Worm (Caenorhabditis elegans) whole organism, mixed stage, embryonic: ENCODE results near the gene glb-1.
A peak's percentile ranks its signal among the peaks of the same experiment; 100 is the strongest.

ENCODE experiments used
- M03D4.4 ChIP-seq: sonication (generic microtip); optimal IDR thresholded peaks from 2 replicates; lab custom pipeline; 2017; ENCODE audit warnings: mild to moderate bottlenecking, missing genetic modification characterization, missing compliant biosample characterization
- bed-3 ChIP-seq: fragments of 200-800 bp; sonication (Bioruptor generic); optimal IDR thresholded peaks from 3 replicates; lab custom pipeline; 2018; ENCODE audit warnings: mild to moderate bottlenecking, missing genetic modification characterization, moderate library complexity, missing compliant biosample characterization
- blmp-1 ChIP-seq: fragments of 150-350 bp; optimal IDR thresholded peaks from 2 replicates; lab custom pipeline; 2014; ENCODE audit warnings: missing biosample characterization, missing genetic modification characterization
- ceh-39 ChIP-seq: fragments of 150-350 bp; optimal IDR thresholded peaks from 2 replicates; lab custom pipeline; 2014; ENCODE audit warnings: missing biosample characterization, missing genetic modification characterization
- ceh-43 ChIP-seq: fragments of 200-800 bp; sonication (Bioruptor generic); optimal IDR thresholded peaks from 2 replicates; lab custom pipeline; 2018; ENCODE audit warnings: mild to moderate bottlenecking, missing genetic modification characterization, moderate library complexity, missing compliant biosample characterization
- ceh-83 ChIP-seq: fragments of 200-800 bp; sonication (Bioruptor generic); optimal IDR thresholded peaks from 2 replicates; lab custom pipeline; 2018; ENCODE audit warnings: mild to moderate bottlenecking, missing genetic modification characterization, missing compliant biosample characterization
- ces-1 ChIP-seq: fragments of 150-350 bp; optimal IDR thresholded peaks from 2 replicates; lab custom pipeline; 2014; ENCODE audit warnings: missing biosample characterization, missing genetic modification reagents, missing genetic modification characterization
- cnd-1 ChIP-seq: fragments of 200-800 bp; sonication (Bioruptor generic); optimal IDR thresholded peaks from 2 replicates; lab custom pipeline; 2018; ENCODE audit warnings: mild to moderate bottlenecking, missing genetic modification characterization, missing compliant biosample characterization
- drap-1 ChIP-seq: fragments of 200-800 bp; sonication (Bioruptor generic); optimal IDR thresholded peaks from 3 replicates; lab custom pipeline; 2018; ENCODE audit warnings: mild to moderate bottlenecking, missing genetic modification characterization, missing compliant biosample characterization
- elt-1 ChIP-seq: sonication (generic microtip); optimal IDR thresholded peaks from 2 replicates; lab custom pipeline; 2017; ENCODE audit warnings: missing genetic modification characterization, mild to moderate bottlenecking, missing compliant biosample characterization, antibody characterized with exemption, moderate library complexity, borderline replicate concordance; ENCODE audit not compliant: insufficient read depth
- elt-3 ChIP-seq: fragments of 150-350 bp; optimal IDR thresholded peaks from 2 replicates; lab custom pipeline; 2014; ENCODE audit warnings: missing biosample characterization, missing genetic modification characterization
- flh-1 ChIP-seq: fragments of 200-800 bp; sonication (Bioruptor generic); optimal IDR thresholded peaks from 2 replicates; lab custom pipeline; 2018; ENCODE audit warnings: mild to moderate bottlenecking, missing genetic modification characterization, moderate library complexity, missing compliant biosample characterization
- ham-2 ChIP-seq: fragments of 200-800 bp; sonication (Bioruptor generic); optimal IDR thresholded peaks from 2 replicates; lab custom pipeline; 2018; ENCODE audit warnings: mild to moderate bottlenecking, missing genetic modification characterization, missing compliant biosample characterization
- hlh-1 ChIP-seq: fragments of 150-350 bp; optimal IDR thresholded peaks from 2 replicates; lab custom pipeline; 2014; ENCODE audit warnings: missing biosample characterization, missing genetic modification reagents, missing genetic modification characterization
- lin-13 ChIP-seq: fragments of 150-350 bp; optimal IDR thresholded peaks from 2 replicates; lab custom pipeline; 2014; ENCODE audit warnings: missing biosample characterization, missing genetic modification characterization
- lin-32 ChIP-seq: fragments of 200-800 bp; sonication (Bioruptor generic); optimal IDR thresholded peaks from 2 replicates; lab custom pipeline; 2018; ENCODE audit warnings: mild to moderate bottlenecking, missing genetic modification characterization, missing compliant biosample characterization
- lsy-2 ChIP-seq: fragments of 150-350 bp; optimal IDR thresholded peaks from 2 replicates; lab custom pipeline; 2014; ENCODE audit warnings: missing biosample characterization, missing genetic modification characterization
- mab-5 ChIP-seq: fragments of 150-350 bp; optimal IDR thresholded peaks from 2 replicates; lab custom pipeline; 2014; ENCODE audit warnings: missing biosample characterization, missing genetic modification characterization
- mep-1 ChIP-seq: fragments of 150-350 bp; optimal IDR thresholded peaks from 2 replicates; lab custom pipeline; 2017; ENCODE audit warnings: missing biosample characterization, missing genetic modification reagents, missing genetic modification characterization, inconsistent platforms
- mls-2 ChIP-seq: sonication (generic microtip); optimal IDR thresholded peaks from 2 replicates; lab custom pipeline; 2016; ENCODE audit warnings: mild to moderate bottlenecking, missing genetic modification characterization, moderate library complexity, missing compliant biosample characterization
- nhr-12 ChIP-seq: fragments of 150-350 bp; optimal IDR thresholded peaks from 2 replicates; lab custom pipeline; 2014; ENCODE audit warnings: missing biosample characterization, missing genetic modification characterization
- nhr-2 ChIP-seq: fragments of 150-350 bp; optimal IDR thresholded peaks from 2 replicates; lab custom pipeline; 2014; ENCODE audit warnings: missing biosample characterization, missing genetic modification characterization
- nhr-237 ChIP-seq: fragments of 150-350 bp; optimal IDR thresholded peaks from 2 replicates; lab custom pipeline; 2014; ENCODE audit warnings: missing biosample characterization, missing genetic modification characterization
- nhr-28 ChIP-seq: fragments of 150-350 bp; optimal IDR thresholded peaks from 2 replicates; lab custom pipeline; 2014; ENCODE audit warnings: missing biosample characterization, missing genetic modification characterization
- nhr-76 ChIP-seq: sonication (generic microtip); optimal IDR thresholded peaks from 2 replicates; lab custom pipeline; 2017; ENCODE audit warnings: missing biosample characterization, missing genetic modification characterization
- pha-4 ChIP-seq: fragments of 150-350 bp; optimal IDR thresholded peaks from 2 replicates; lab custom pipeline; 2018; ENCODE audit warnings: missing biosample characterization, missing genetic modification reagents, missing genetic modification characterization
- snpc-4 ChIP-seq: fragments of 150-350 bp; optimal IDR thresholded peaks from 2 replicates; lab custom pipeline; 2014; ENCODE audit warnings: missing biosample characterization, missing genetic modification characterization
- sptf-1 ChIP-seq: sonication (generic microtip); optimal IDR thresholded peaks from 2 replicates; lab custom pipeline; 2017; ENCODE audit warnings: mild to moderate bottlenecking, missing genetic modification characterization, moderate library complexity, missing compliant biosample characterization
- tbx-8 ChIP-seq: fragments of 200-800 bp; sonication (Bioruptor generic); optimal IDR thresholded peaks from 2 replicates; lab custom pipeline; 2018; ENCODE audit warnings: mild to moderate bottlenecking, missing genetic modification characterization, moderate library complexity, missing compliant biosample characterization
- unc-120 ChIP-seq: sonication (generic microtip); optimal IDR thresholded peaks from 2 replicates; lab custom pipeline; 2017; ENCODE audit warnings: missing genetic modification characterization, missing compliant biosample characterization; ENCODE audit not compliant: poor library complexity, severe bottlenecking
- unc-39 ChIP-seq: fragments of 150-350 bp; optimal IDR thresholded peaks from 2 replicates; lab custom pipeline; 2014; ENCODE audit warnings: missing biosample characterization, missing genetic modification characterization
- unc-62 ChIP-seq: fragments of 150-350 bp; optimal IDR thresholded peaks from 2 replicates; lab custom pipeline; 2014; ENCODE audit warnings: missing biosample characterization, missing genetic modification reagents, missing genetic modification characterization
- zip-8 ChIP-seq: fragments of 150-350 bp; optimal IDR thresholded peaks from 2 replicates; lab custom pipeline; 2014; ENCODE audit warnings: missing biosample characterization, missing genetic modification characterization
- ztf-11 ChIP-seq: fragments of 150-350 bp; optimal IDR thresholded peaks from 2 replicates; lab custom pipeline; 2014; ENCODE audit warnings: missing biosample characterization, missing genetic modification characterization

Gene glb-1

ce11 chrIII:8913469-8913868, 9.6 kb downstream of the glb-1 start, which contains the start of gene trxr-2:
TSS of gene trxr-2 (plus strand) at chrIII:8913769.
- TF ChIP-seq nhr-76 (no peak), ceh-83 (GFP tag; lab: Kevin White, UChicago) (no peak), elt-1 (tag; lab: Kevin White, UChicago) (no peak), hlh-1 (tag; lab: Kevin White, UChicago) (no peak), sptf-1 (no peak), lin-13 (tag; lab: Kevin White, UChicago) (no peak), lsy-2 (tag; lab: Kevin White, UChicago) (no peak), tbx-8 (GFP tag; lab: Kevin White, UChicago) (no peak), unc-120 (tag; lab: Kevin White, UChicago) (no peak), pha-4 (tag; lab: Kevin White, UChicago) (no peak), ceh-39 (no peak), ces-1 (GFP tag; lab: Kevin White, UChicago) (no peak)

DNA sequence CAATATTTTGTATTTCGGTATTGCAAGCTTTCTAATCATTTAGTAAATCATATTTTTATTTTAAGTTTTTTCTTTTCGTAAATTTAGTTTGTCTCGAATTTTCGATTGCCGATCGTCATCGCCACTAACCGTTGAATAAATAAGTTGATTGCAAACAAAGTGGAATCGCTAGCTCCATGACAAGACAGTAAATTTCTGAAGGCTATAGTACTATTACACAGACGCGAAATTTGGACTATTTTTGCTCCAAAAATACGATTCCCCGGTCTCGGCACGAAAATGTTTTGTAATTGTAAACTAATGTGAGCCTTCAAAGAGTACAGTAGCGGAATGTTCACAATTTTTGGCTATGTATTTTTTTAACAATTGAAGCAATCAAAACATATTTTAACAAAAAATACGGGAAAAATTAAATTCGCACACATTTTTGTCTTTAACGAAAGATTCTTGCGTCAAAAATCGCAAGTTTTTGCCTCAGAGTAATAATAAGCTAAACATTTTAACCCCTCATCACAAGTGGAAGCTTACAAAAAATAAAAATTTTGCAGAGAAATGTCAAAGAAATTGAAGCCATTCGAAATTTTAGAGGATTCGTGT, 11.4 kb downstream of the glb-1 start, which contains the start of gene tpk-1:
TSS of gene tpk-1 (plus strand) at position 547 of the 597 bp plus-strand sequence.
- TF ChIP-seq snpc-4 (tag; lab: Kevin White, UChicago) = no peak
- no peak for TF ChIP-seq nhr-12 (tag; lab: Kevin White, UChicago)
- TF ChIP-seq bed-3 = no peak
- no peak for TF ChIP-seq M03D4.4 (tag; lab: Kevin White, UChicago)
- TF ChIP-seq sptf-1 = no peak
- no peak for TF ChIP-seq ham-2 (GFP tag; lab: Kevin White, UChicago)
- TF ChIP-seq nhr-28 (tag; lab: Kevin White, UChicago) = no peak
- TF ChIP-seq unc-62 (GFP tag; lab: Kevin White, UChicago) = no peak
- no peak for TF ChIP-seq nhr-237 (tag; lab: Kevin White, UChicago)
- TF ChIP-seq pha-4 (tag; lab: Kevin White, UChicago) = no peak
- TF ChIP-seq unc-120 (tag; lab: Kevin White, UChicago) = no peak
- no peak for TF ChIP-seq lsy-2 (tag; lab: Kevin White, UChicago)
- no peak for TF ChIP-seq ceh-83 (GFP tag; lab: Kevin White, UChicago)
- TF ChIP-seq drap-1 (GFP tag; lab: Kevin White, UChicago) = no peak
- no peak for TF ChIP-seq elt-3 (tag; lab: Kevin White, UChicago)
- TF ChIP-seq ceh-43 = no peak
- TF ChIP-seq mep-1 (tag; lab: Kevin White, UChicago) = no peak

ce11 chrIII:8910139-8910538, 13.0 kb downstream of the glb-1 start:
- TF ChIP-seq ceh-39 (no peak), tbx-8 (GFP tag; lab: Kevin White, UChicago) (no peak), nhr-76 (no peak), flh-1 (GFP tag; lab: Kevin White, UChicago) (no peak)

ce11 chrIII:8904914-8905665, 18.0 kb downstream of the glb-1 start, which contains the start of gene unc-32:
TSS of gene unc-32 (plus strand) at chrIII:8905615.
- TF ChIP-seq elt-3 (tag; lab: Kevin White, UChicago) (no peak), hlh-1 (tag; lab: Kevin White, UChicago) (no peak), lsy-2 (tag; lab: Kevin White, UChicago) (peak; percentile 8), nhr-237 (tag; lab: Kevin White, UChicago) (no peak), unc-62 (GFP tag; lab: Kevin White, UChicago) (peak; percentile 2), unc-39 (tag; lab: Kevin White, UChicago) (no peak), snpc-4 (tag; lab: Kevin White, UChicago) (no peak), ces-1 (GFP tag; lab: Kevin White, UChicago) (peak; percentile 51), ceh-39 (peak; percentile 5), elt-1 (tag; lab: Kevin White, UChicago) (no peak), lin-13 (tag; lab: Kevin White, UChicago) (no peak), mep-1 (tag; lab: Kevin White, UChicago) (peak; percentile 21)

ce11 chrIII:8904044-8904443, 19.0 kb downstream of the glb-1 start, which contains the start of gene lin-9:
TSS of gene lin-9 (minus strand) at chrIII:8904131.
- TF ChIP-seq ceh-39 = peak; percentile 77
- TF ChIP-seq sptf-1 = peak; percentile 76
- TF ChIP-seq hlh-1 (tag; lab: Kevin White, UChicago) = peak; percentile 72
- peak; percentile 61 for TF ChIP-seq unc-62 (GFP tag; lab: Kevin White, UChicago)
- peak; percentile 93 for TF ChIP-seq pha-4 (tag; lab: Kevin White, UChicago)
- TF ChIP-seq cnd-1 (tag; lab: Kevin White, UChicago) = peak; percentile 33
- peak; percentile 43 for TF ChIP-seq blmp-1 (tag; lab: Kevin White, UChicago)
- no peak for TF ChIP-seq flh-1 (GFP tag; lab: Kevin White, UChicago)
- peak; percentile 60 for TF ChIP-seq ces-1 (GFP tag; lab: Kevin White, UChicago)
- peak; percentile 89 for TF ChIP-seq lin-13 (tag; lab: Kevin White, UChicago)
- no peak for TF ChIP-seq ceh-83 (GFP tag; lab: Kevin White, UChicago)
- TF ChIP-seq nhr-2 = no peak
- peak; percentile 89 for TF ChIP-seq mep-1 (tag; lab: Kevin White, UChicago)
- peak; percentile 26 for TF ChIP-seq M03D4.4 (tag; lab: Kevin White, UChicago)
- TF ChIP-seq snpc-4 (tag; lab: Kevin White, UChicago) = no peak
- TF ChIP-seq nhr-237 (tag; lab: Kevin White, UChicago) = peak; percentile 88
- TF ChIP-seq mab-5 (tag; lab: Kevin White, UChicago) = no peak
- peak; percentile 11 for TF ChIP-seq ztf-11 (tag; lab: Kevin White, UChicago)
- TF ChIP-seq nhr-28 (tag; lab: Kevin White, UChicago) = no peak
- TF ChIP-seq elt-1 (tag; lab: Kevin White, UChicago) = no peak
- TF ChIP-seq mls-2 (tag; lab: Kevin White, UChicago) = peak; percentile 14
- no peak for TF ChIP-seq nhr-12 (tag; lab: Kevin White, UChicago)
- peak; percentile 24 for TF ChIP-seq unc-120 (tag; lab: Kevin White, UChicago)
- TF ChIP-seq lsy-2 (tag; lab: Kevin White, UChicago) = peak; percentile 99
- no peak for TF ChIP-seq lin-32 (GFP tag; lab: Kevin White, UChicago)
- TF ChIP-seq zip-8 (tag; lab: Kevin White, UChicago) = no peak
